Fruit fly (Drosophila melanogaster) whole organism, embryonic: ENCODE data around the gene Gycalpha99B.

Experiments used
- B-H1 ChIP-seq: fragments of 200-800 bp; sonication (Bioruptor generic); IDR thresholded peaks from 3 replicates; pipeline ENCODE4 v1.3.6; 2022; ENCODE audit warnings: missing biosample characterization, missing genetic modification characterization
- Bgb ChIP-seq: fragments of 200-800 bp; sonication (Bioruptor generic); IDR thresholded peaks from 2 replicates; pipeline ENCODE4 v1.3.6; 2022; ENCODE audit warnings: missing biosample characterization, missing genetic modification characterization; ENCODE audit not compliant: partially characterized antibody
- CG1024 ChIP-seq: fragments of 200-800 bp; sonication (Bioruptor generic); IDR thresholded peaks from 2 replicates; pipeline ENCODE4 v1.3.6; 2022; ENCODE audit warnings: missing biosample characterization, missing genetic modification characterization
- CG10565 ChIP-seq: fragments of 200-800 bp; sonication (Bioruptor generic); optimal IDR thresholded peaks from 3 replicates; lab custom pipeline; 2016; ENCODE audit warnings: missing biosample characterization, mild to moderate bottlenecking, missing genetic modification characterization
- CG10654 ChIP-seq: fragments of 200-800 bp; sonication (Bioruptor generic); optimal IDR thresholded peaks from 2 replicates; lab custom pipeline; 2016; ENCODE audit warnings: missing biosample characterization, missing genetic modification characterization
- CG12104 ChIP-seq: fragments of 200-800 bp; sonication (Bioruptor generic); optimal IDR thresholded peaks from 3 replicates; lab custom pipeline; 2016; ENCODE audit warnings: missing biosample characterization, missing genetic modification characterization
- CG12299 ChIP-seq: fragments of 200-800 bp; sonication (Bioruptor generic); optimal IDR thresholded peaks from 2 replicates; lab custom pipeline; 2018; ENCODE audit warnings: missing biosample characterization, mild to moderate bottlenecking, missing genetic modification characterization
- CG12744 ChIP-seq: fragments of 200-800 bp; sonication (Bioruptor generic); optimal IDR thresholded peaks from 2 replicates; lab custom pipeline; 2016; ENCODE audit warnings: missing biosample characterization, missing genetic modification characterization
- CG13287 ChIP-seq: fragments of 200-800 bp; sonication (Bioruptor generic); IDR thresholded peaks from 2 replicates; pipeline ENCODE4 v1.3.6; 2022; ENCODE audit warnings: missing biosample characterization, missing genetic modification characterization; ENCODE audit not compliant: partially characterized antibody
- CG17186 ChIP-seq: fragments of 200-800 bp; sonication (Bioruptor generic); optimal IDR thresholded peaks from 3 replicates; lab custom pipeline; 2017; ENCODE audit warnings: missing biosample characterization, missing genetic modification reagents, missing genetic modification characterization
- CG17328 ChIP-seq: fragments of 200-800 bp; sonication (Bioruptor generic); IDR thresholded peaks from 2 replicates; pipeline ENCODE4 v1.3.6; 2022; ENCODE audit warnings: missing biosample characterization, missing genetic modification characterization
- CG17359 ChIP-seq: fragments of 200-800 bp; sonication (Bioruptor generic); optimal IDR thresholded peaks from 3 replicates; lab custom pipeline; 2018; ENCODE audit warnings: missing biosample characterization, mild to moderate bottlenecking, missing genetic modification characterization, moderate library complexity
- CG17802 ChIP-seq: fragments of 200-800 bp; sonication (Bioruptor generic); optimal IDR thresholded peaks from 2 replicates; lab custom pipeline; 2018; ENCODE audit warnings: missing biosample characterization, mild to moderate bottlenecking, missing genetic modification characterization, moderate library complexity
- CG2120 ChIP-seq: fragments of 200-800 bp; sonication (Bioruptor generic); optimal IDR thresholded peaks from 3 replicates; lab custom pipeline; 2016; ENCODE audit warnings: missing biosample characterization, missing genetic modification characterization
- CG30403 ChIP-seq: fragments of 200-800 bp; sonication (Bioruptor generic); optimal IDR thresholded peaks from 3 replicates; lab custom pipeline; 2016; ENCODE audit warnings: missing biosample characterization, missing genetic modification characterization
- CG4730 ChIP-seq: fragments of 200-800 bp; sonication (Bioruptor generic); IDR thresholded peaks from 2 replicates; pipeline ENCODE4 v1.3.6; 2022; ENCODE audit warnings: missing biosample characterization, missing genetic modification characterization
- CG6272 ChIP-seq: fragments of 200-800 bp; sonication (Bioruptor generic); IDR thresholded peaks from 2 replicates; pipeline ENCODE4 v1.3.6; 2022; ENCODE audit warnings: missing biosample characterization, missing genetic modification characterization
- CG6654 ChIP-seq: fragments of 200-800 bp; sonication (Bioruptor generic); optimal IDR thresholded peaks from 2 replicates; lab custom pipeline; 2017; ENCODE audit warnings: missing biosample characterization, mild to moderate bottlenecking, missing genetic modification characterization
- CG7928 ChIP-seq: fragments of 200-800 bp; sonication (Bioruptor generic); optimal IDR thresholded peaks from 2 replicates; lab custom pipeline; 2017; ENCODE audit warnings: missing biosample characterization, mild to moderate bottlenecking, missing genetic modification characterization
- CG7987 ChIP-seq: fragments of 200-800 bp; sonication (Bioruptor generic); optimal IDR thresholded peaks from 2 replicates; lab custom pipeline; 2018; ENCODE audit warnings: missing biosample characterization, mild to moderate bottlenecking, missing genetic modification characterization, moderate library complexity
- CG9437 ChIP-seq: fragments of 200-800 bp; sonication (Bioruptor generic); optimal IDR thresholded peaks from 2 replicates; lab custom pipeline; 2018; ENCODE audit warnings: missing biosample characterization, mild to moderate bottlenecking, missing genetic modification characterization
- CHES-1-like ChIP-seq: fragments of 200-800 bp; sonication (Bioruptor generic); optimal IDR thresholded peaks from 2 replicates; lab custom pipeline; 2016; ENCODE audit warnings: missing biosample characterization, missing genetic modification characterization
- CrebB ChIP-seq: fragments of 200-800 bp; sonication (Bioruptor generic); optimal IDR thresholded peaks from 3 replicates; lab custom pipeline; 2018; ENCODE audit warnings: missing biosample characterization, mild to moderate bottlenecking, missing genetic modification characterization
- D19B ChIP-seq: fragments of 200-800 bp; sonication (Bioruptor generic); optimal IDR thresholded peaks from 2 replicates; lab custom pipeline; 2017; ENCODE audit warnings: missing biosample characterization, mild to moderate bottlenecking, missing genetic modification characterization
- Dfd ChIP-seq, 2 experiments: fragments of >200 bp; optimal IDR thresholded peaks; 2 replicates each; lab custom pipeline; 2017; ENCODE audit warnings: missing biosample characterization in 2 of 2, missing genetic modification characterization in 2 of 2
- Drgx ChIP-seq: fragments of 200-800 bp; sonication (Bioruptor generic); IDR thresholded peaks from 2 replicates; pipeline ENCODE4 v1.3.6; 2022; ENCODE audit warnings: missing biosample characterization, missing genetic modification characterization
- E2f2 ChIP-seq: fragments of 200-800 bp; sonication (Bioruptor generic); IDR thresholded peaks from 2 replicates; pipeline ENCODE4 v1.3.6; 2022; ENCODE audit warnings: missing biosample characterization, missing genetic modification characterization
- ERR ChIP-seq: fragments of 200-800 bp; sonication (Bioruptor generic); optimal IDR thresholded peaks from 2 replicates; lab custom pipeline; 2016; ENCODE audit warnings: missing biosample characterization, missing genetic modification characterization
- Eip74EF ChIP-seq, 2 experiments: fragments of 200-800 bp in 1 of 2; fragments of >200 bp in 1 of 2; sonication (Bioruptor generic) in 1 of 2; optimal IDR thresholded peaks; 2 replicates each; lab custom pipeline; 2017 to 2019; ENCODE audit warnings: missing biosample characterization in 2 of 2, missing genetic modification characterization in 2 of 2, mild to moderate bottlenecking in 1 of 2, moderate library complexity in 1 of 2
- Elba2 ChIP-seq: fragments of 200-800 bp; sonication (Bioruptor generic); optimal IDR thresholded peaks from 3 replicates; lab custom pipeline; 2016; ENCODE audit warnings: missing biosample characterization, missing genetic modification characterization
- Gug ChIP-seq: fragments of 200-800 bp; sonication (Bioruptor generic); IDR thresholded peaks from 4 replicates; pipeline ENCODE4 v1.3.6; 2022; ENCODE audit warnings: missing biosample characterization, missing genetic modification characterization
- Meics ChIP-seq: fragments of 200-800 bp; sonication (Bioruptor generic); optimal IDR thresholded peaks from 2 replicates; lab custom pipeline; 2017; ENCODE audit warnings: missing biosample characterization, mild to moderate bottlenecking, missing genetic modification characterization
- Myb ChIP-seq: fragments of 200-800 bp; sonication (Bioruptor generic); optimal IDR thresholded peaks from 2 replicates; lab custom pipeline; 2016; ENCODE audit warnings: missing biosample characterization, missing genetic modification characterization
- Nf-YA ChIP-seq: fragments of 200-800 bp; sonication (Bioruptor generic); IDR thresholded peaks from 2 replicates; pipeline ENCODE4 v1.3.6; 2022; ENCODE audit warnings: missing biosample characterization, missing genetic modification characterization
- Nf-YB ChIP-seq: fragments of 200-800 bp; sonication (Bioruptor generic); optimal IDR thresholded peaks from 3 replicates; lab custom pipeline; 2019; ENCODE audit warnings: missing biosample characterization, mild to moderate bottlenecking, missing genetic modification characterization, moderate library complexity
- Trl ChIP-seq, 3 experiments: fragments of >200 bp in 2 of 3; fragments of 200-800 bp in 1 of 3; sonication (Bioruptor generic) in 1 of 3; optimal IDR thresholded peaks; 2 replicates in 1 of 3; 3 replicates in 2 of 3; lab custom pipeline; 2016 to 2017; ENCODE audit warnings: missing biosample characterization in 1 of 3, missing genetic modification characterization in 1 of 3
- bbx ChIP-seq: fragments of 200-800 bp; sonication (Bioruptor generic); IDR thresholded peaks from 2 replicates; pipeline ENCODE4 v1.3.6; 2022; ENCODE audit warnings: missing biosample characterization, missing genetic modification characterization; ENCODE audit not compliant: partially characterized antibody
- ci ChIP-seq: fragments of 200-800 bp; sonication (Bioruptor generic); IDR thresholded peaks from 3 replicates; pipeline ENCODE4 v1.3.6; 2022; ENCODE audit warnings: missing biosample characterization, missing genetic modification characterization
- dimm ChIP-seq: fragments of 200-800 bp; sonication (Bioruptor generic); IDR thresholded peaks from 2 replicates; pipeline ENCODE4 v1.3.6; 2022; ENCODE audit warnings: missing biosample characterization, missing genetic modification characterization
- fd96Cb ChIP-seq: fragments of 200-800 bp; sonication (Bioruptor generic); optimal IDR thresholded peaks from 2 replicates; lab custom pipeline; 2018; ENCODE audit warnings: missing biosample characterization, mild to moderate bottlenecking, missing genetic modification characterization, moderate library complexity
- gcm2 ChIP-seq: fragments of 200-800 bp; sonication (Bioruptor generic); optimal IDR thresholded peaks from 2 replicates; lab custom pipeline; 2016; ENCODE audit warnings: missing biosample characterization, missing genetic modification characterization
- hb ChIP-seq: fragments of 200-800 bp; sonication (Bioruptor generic); IDR thresholded peaks from 3 replicates; pipeline ENCODE4 v1.3.6; 2022; ENCODE audit warnings: missing biosample characterization, missing genetic modification characterization; ENCODE audit not compliant: partially characterized antibody
- nom ChIP-seq: fragments of 200-800 bp; sonication (Bioruptor generic); optimal IDR thresholded peaks from 2 replicates; lab custom pipeline; 2017; ENCODE audit warnings: missing biosample characterization, missing genetic modification characterization, mild to moderate bottlenecking, moderate library complexity, missing genetic modification reagents
- oc ChIP-seq: fragments of 200-800 bp; sonication (Bioruptor generic); optimal IDR thresholded peaks from 2 replicates; lab custom pipeline; 2018; ENCODE audit warnings: missing biosample characterization, mild to moderate bottlenecking, missing genetic modification characterization, moderate library complexity
- sd ChIP-seq: fragments of 200-800 bp; sonication (Bioruptor generic); optimal IDR thresholded peaks from 3 replicates; lab custom pipeline; 2018; ENCODE audit warnings: missing biosample characterization, mild to moderate bottlenecking, missing genetic modification characterization, moderate library complexity
- sqz ChIP-seq: fragments of 200-800 bp; sonication (Bioruptor generic); optimal IDR thresholded peaks from 3 replicates; lab custom pipeline; 2018; ENCODE audit warnings: missing biosample characterization, mild to moderate bottlenecking, missing genetic modification characterization
- stc ChIP-seq: fragments of 200-800 bp; sonication (Bioruptor generic); IDR thresholded peaks from 2 replicates; pipeline ENCODE4 v1.3.6; 2022; ENCODE audit warnings: missing biosample characterization, missing genetic modification characterization
- vvl ChIP-seq: fragments of 200-800 bp; sonication (Bioruptor generic); IDR thresholded peaks from 2 replicates; pipeline ENCODE4 v1.3.6; 2022; ENCODE audit warnings: missing biosample characterization, missing genetic modification characterization
- zen2 ChIP-seq: fragments of 200-800 bp; sonication (Bioruptor generic); IDR thresholded peaks from 3 replicates; pipeline ENCODE4 v1.3.6; 2022; ENCODE audit warnings: missing biosample characterization, missing genetic modification characterization; ENCODE audit not compliant: partially characterized antibody

Gene Gycalpha99B

DNA sequence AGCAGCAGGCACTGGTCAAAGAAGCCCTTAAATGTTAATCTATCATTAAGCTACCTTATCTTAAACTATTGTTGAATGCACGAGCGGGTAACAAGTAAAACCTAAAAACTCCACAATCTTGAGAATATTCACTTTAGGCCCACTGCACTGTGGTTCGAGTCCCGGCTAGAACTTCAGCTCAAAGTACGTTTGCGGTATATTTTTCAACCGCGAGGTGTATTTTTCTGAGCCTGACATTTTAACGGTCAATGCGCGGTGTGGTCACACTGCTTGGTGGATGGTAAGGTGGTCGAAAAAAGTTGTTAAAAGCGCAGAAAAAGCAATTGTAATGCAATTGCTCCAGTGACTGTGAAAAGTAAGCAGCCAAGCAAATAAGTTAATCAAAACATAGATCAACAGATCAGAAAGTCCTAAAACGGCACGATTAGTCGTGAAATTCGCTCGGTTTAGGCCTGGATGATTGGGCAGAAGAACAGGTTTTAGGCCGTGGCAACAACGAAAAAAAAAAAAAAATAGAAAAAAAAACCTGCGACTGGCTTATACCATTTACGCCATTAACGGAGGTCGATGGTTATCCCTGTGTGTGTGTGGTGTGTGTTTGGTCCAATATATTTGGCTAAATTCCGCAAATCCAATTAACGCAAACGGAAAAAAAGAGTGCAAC, 43.4 kb downstream of the Gycalpha99B start, which contains the start of gene Kul:
Gene Kul, plus strand, starts transcription at position 254 of the 664 bp plus-strand sequence.
- no peak for TF ChIP-seq fd96Cb (tag; lab: Kevin White, UChicago)
- no peak for TF ChIP-seq zen2
- TF ChIP-seq CHES-1-like: peak; percentile 54
- peak; percentile 9 for TF ChIP-seq gcm2 (GFP tag; lab: Kevin White, UChicago)
- peak; percentile 23 for TF ChIP-seq CG2120 (GFP tag; lab: Kevin White, UChicago)
- TF ChIP-seq sqz (GFP tag; lab: Kevin White, UChicago): peak; percentile 70
- no peak for TF ChIP-seq Dfd (GFP tag; optimal IDR thresholded peaks at IDR 0.05; lab: Kevin White, UChicago)
- TF ChIP-seq CG13287: peak; percentile 20; the same call in 1 of the 2 replicates
- peak; percentile 31; the same call in 1 of the 2 replicates for TF ChIP-seq Drgx (GFP tag; lab: Robert Waterston, UW)
- no peak for TF ChIP-seq D19B (GFP tag; lab: Kevin White, UChicago)
- no peak for TF ChIP-seq CG12744
- TF ChIP-seq CG17186 (GFP tag; lab: Kevin White, UChicago): peak; percentile 43
- TF ChIP-seq CG1024 (GFP tag; lab: Robert Waterston, UW): no peak
- TF ChIP-seq CrebB (tag; lab: Kevin White, UChicago): no peak
- TF ChIP-seq hb: no peak
- TF ChIP-seq oc (tag; lab: Kevin White, UChicago): no peak
- 0 out of 2 replicates have a peak, but pooled peaks have one; percentile 33 for TF ChIP-seq vvl (GFP tag; lab: Robert Waterston, UW)
- TF ChIP-seq CG17802 (tag; lab: Kevin White, UChicago): no peak
- TF ChIP-seq CG6654 (GFP tag; lab: Kevin White, UChicago): no peak
- TF ChIP-seq CG12299 (tag; lab: Kevin White, UChicago): no peak
- no peak for TF ChIP-seq stc (GFP tag; lab: Robert Waterston, UW)
- TF ChIP-seq CG7987 (GFP tag; lab: Kevin White, UChicago): no peak
- TF ChIP-seq B-H1 (GFP tag; lab: Robert Waterston, UW): no peak
- peak; percentile 2 for TF ChIP-seq CG7928 (GFP tag; lab: Kevin White, UChicago)
- no peak for TF ChIP-seq ERR
- TF ChIP-seq E2f2: peak; percentile 31
- TF ChIP-seq sd: no peak
- TF ChIP-seq CG10654: no peak
- no peak for TF ChIP-seq CG10565 (GFP tag; lab: Kevin White, UChicago)
- no peak for TF ChIP-seq Trl (optimal IDR thresholded peaks at IDR 0.05; lab: Kevin White, UChicago)
- TF ChIP-seq Trl (GFP tag; optimal IDR thresholded peaks at IDR 0.05; lab: Kevin White, UChicago): no peak
- no peak for TF ChIP-seq bbx (GFP tag; lab: Robert Waterston, UW)
- TF ChIP-seq Myb (GFP tag; lab: Kevin White, UChicago): peak; percentile 88
- TF ChIP-seq CG17359: no peak
- TF ChIP-seq nom (GFP tag; lab: Kevin White, UChicago): peak; percentile 91
- no peak for TF ChIP-seq CG9437 (GFP tag; lab: Kevin White, UChicago)
- TF ChIP-seq Eip74EF (GFP tag; optimal IDR thresholded peaks at IDR 0.05; lab: Kevin White, UChicago): no peak
- TF ChIP-seq Nf-YB (GFP tag; lab: Kevin White, UChicago): no peak
- TF ChIP-seq Nf-YA (GFP tag; lab: Robert Waterston, UW): no peak
- no peak for TF ChIP-seq CG12104 (GFP tag; lab: Kevin White, UChicago)
- no peak for TF ChIP-seq Elba2 (GFP tag; lab: Kevin White, UChicago)
- no peak for TF ChIP-seq Meics (GFP tag; lab: Kevin White, UChicago)
- TF ChIP-seq CG30403 (GFP tag; lab: Kevin White, UChicago): peak; percentile 36
- TF ChIP-seq CG17328 (GFP tag; lab: Robert Waterston, UW): no peak
- no peak for TF ChIP-seq dimm
- TF ChIP-seq Bgb: peak; percentile 26; the same call in 1 of the 2 replicates
- TF ChIP-seq Gug (GFP tag; lab: Robert Waterston, UW): no peak
- TF ChIP-seq CG4730 (GFP tag; lab: Robert Waterston, UW): no peak
- no peak for TF ChIP-seq CG6272 (GFP tag; lab: Robert Waterston, UW)
- 0 out of 3 replicates have a peak, but pooled peaks have one; percentile 18 for TF ChIP-seq ci (GFP tag; lab: Robert Waterston, UW)
